Worm (Caenorhabditis elegans) whole organism, L2 larva: ENCODE measurements around the gene pgm-3.

Source experiments
- lsy-2 ChIP-seq, 2 experiments: fragments of 150-350 bp in 1 of 2; sonication (generic microtip) in 1 of 2; optimal IDR thresholded peaks; 2 replicates each; lab custom pipeline; 2014 to 2017; ENCODE audit warnings: missing biosample characterization in 2 of 2, missing genetic modification characterization in 2 of 2
- nhr-237 ChIP-seq: fragments of 150-350 bp; optimal IDR thresholded peaks from 2 replicates; lab custom pipeline; 2014; ENCODE audit warnings: missing biosample characterization, missing genetic modification characterization
- nhr-77 ChIP-seq: fragments of 150-350 bp; optimal IDR thresholded peaks from 2 replicates; lab custom pipeline; 2014; ENCODE audit warnings: missing biosample characterization, missing genetic modification characterization
- zag-1 ChIP-seq: fragments of 150-350 bp; optimal IDR thresholded peaks from 2 replicates; lab custom pipeline; 2014; ENCODE audit warnings: missing biosample characterization, missing genetic modification characterization

DNA sequence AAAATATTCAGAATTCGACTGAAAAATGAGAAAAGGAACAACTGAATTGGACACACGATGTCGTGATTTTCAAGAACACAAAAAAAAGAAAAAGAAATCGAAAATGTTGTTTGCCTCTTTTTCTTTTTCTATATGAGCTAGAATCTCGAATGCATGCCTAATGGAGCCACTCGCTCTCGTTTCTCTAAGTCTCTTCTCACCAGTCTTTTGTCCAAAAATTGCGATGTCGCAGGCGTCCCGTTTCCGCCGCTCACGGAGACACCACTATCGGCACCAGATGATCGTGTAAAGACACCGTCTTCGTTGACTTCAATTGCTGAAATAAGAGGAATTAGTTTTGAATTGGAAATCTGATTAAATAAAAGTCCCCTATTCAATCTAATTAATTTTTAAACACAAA lies 33.1 kb downstream of the pgm-3 start:
- no peak for TF ChIP-seq nhr-237 (tag; lab: Kevin White, UChicago)
- TF ChIP-seq lsy-2 (tag; optimal IDR thresholded peaks at IDR 0.05; lab: Kevin White, UChicago) = peak in 1 of 2 experiments; percentile 64
- no peak for TF ChIP-seq nhr-77 (tag; lab: Kevin White, UChicago)
- peak; percentile 50 for TF ChIP-seq zag-1 (tag; lab: Kevin White, UChicago)
